5 worm cellular contexts compared by ENCODE assay signal in the genomic region with DNA sequence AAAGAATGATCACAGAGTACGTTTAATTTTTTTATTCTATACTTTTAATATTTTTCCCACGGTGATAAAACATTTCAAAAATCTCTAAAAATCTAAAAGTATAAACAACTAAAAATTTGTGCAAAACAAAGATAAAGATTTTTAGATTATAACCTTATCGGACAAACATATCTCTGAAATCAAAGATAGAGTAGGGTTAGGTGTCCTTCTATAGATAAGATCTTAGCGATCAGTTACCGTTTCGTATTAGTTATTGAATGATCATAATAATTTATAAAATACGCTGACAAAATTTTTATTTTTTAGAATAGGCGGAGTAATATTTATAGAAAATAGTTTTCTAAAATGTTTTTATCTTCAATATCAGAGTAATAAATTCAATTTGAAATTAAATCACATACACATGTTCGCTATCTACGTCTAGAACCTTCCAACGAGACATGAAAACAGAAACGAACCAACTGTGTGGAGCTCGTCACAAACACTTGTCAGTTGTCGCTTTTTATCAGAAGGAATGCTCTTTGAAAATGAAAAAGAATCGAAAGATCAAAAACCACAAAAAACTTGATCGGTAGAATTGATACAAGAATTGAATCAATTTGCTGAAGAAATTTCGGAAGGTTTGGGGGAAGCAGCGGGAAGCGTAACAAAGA.
TF ChIP-seq lines count a peak whose summit lies in the region.

No protein-coding gene starts in this region.

TF ChIP-seq in whole organism, L1 larva, 84 proteins besides CTCF, POLR2A, EP300 and RAD21 (continued from another document and continues in another):
- TF ChIP-seq nhr-85 (tag; lab: Kevin White, UChicago) (peak; percentile 96), sptf-1 (tag; optimal IDR thresholded peaks at IDR 0.05; lab: Kevin White, UChicago) (no peak), ama-1 (optimal IDR thresholded peaks at IDR 0.05; lab: Kevin White, UChicago) (no peak), fkh-4 (tag; optimal IDR thresholded peaks at IDR 0.05; lab: Kevin White, UChicago; ENCODE audit: borderline replicate concordance) (no peak), ets-5 (GFP tag; IDR thresholded peaks at IDR 0.05; lab: Robert Waterston, UW) (no peak), fkh-10 (GFP tag; optimal IDR thresholded peaks at IDR 0.05; lab: Kevin White, UChicago) (no peak), egl-27 (tag; optimal IDR thresholded peaks at IDR 0.05; lab: Kevin White, UChicago) (no peak), irx-1 (tag; optimal IDR thresholded peaks at IDR 0.05; lab: Kevin White, UChicago) (no peak), lin-14 (GFP tag; optimal IDR thresholded peaks at IDR 0.05; lab: Kevin White, UChicago) (peak; percentile 59), fkh-8 (tag; optimal IDR thresholded peaks at IDR 0.05; lab: Kevin White, UChicago) (no peak), mep-1 (tag; optimal IDR thresholded peaks at IDR 0.05; lab: Kevin White, UChicago) (peak; percentile 34), efl-3 (GFP tag; optimal IDR thresholded peaks at IDR 0.05; lab: Kevin White, UChicago) (peak; percentile 65), mab-9 (GFP tag; IDR thresholded peaks at IDR 0.05; lab: Robert Waterston, UW) (no peak), ceh-82 (tag; optimal IDR thresholded peaks at IDR 0.05; lab: Kevin White, UChicago) (no peak), nhr-20 (tag; optimal IDR thresholded peaks at IDR 0.05; lab: Kevin White, UChicago) (peak; percentile 46), unc-130 (tag; optimal IDR thresholded peaks at IDR 0.05; lab: Kevin White, UChicago) (no peak), elt-2 (tag; optimal IDR thresholded peaks at IDR 0.05; lab: Kevin White, UChicago) (peak; percentile 2), hpl-2 (GFP tag; optimal IDR thresholded peaks at IDR 0.05; lab: Kevin White, UChicago) (no peak), lin-39 (tag; optimal IDR thresholded peaks at IDR 0.05; lab: Kevin White, UChicago) (no peak), rnt-1 (tag; optimal IDR thresholded peaks at IDR 0.05; lab: Kevin White, UChicago) (peak; percentile 75), lin-15B (tag; optimal IDR thresholded peaks at IDR 0.05; lab: Kevin White, UChicago) (no peak), nhr-47 (tag; optimal IDR thresholded peaks at IDR 0.05; lab: Kevin White, UChicago) (no peak), alr-1 (tag; optimal IDR thresholded peaks at IDR 0.05; lab: Kevin White, UChicago; ENCODE audit: borderline replicate concordance) (no peak), nhr-76 (tag; optimal IDR thresholded peaks at IDR 0.05; lab: Kevin White, UChicago) (no peak), swsn-7 (tag; optimal IDR thresholded peaks at IDR 0.05; lab: Kevin White, UChicago) (no peak), ces-1 (GFP tag; optimal IDR thresholded peaks at IDR 0.05; lab: Kevin White, UChicago) (no peak)

TF ChIP-seq in whole organism, L2 larva, 48 proteins besides CTCF, POLR2A, EP300 and RAD21 (continued from another document):
- peak in 1 of 2 experiments; percentile 40 for TF ChIP-seq lsy-2 (tag; optimal IDR thresholded peaks at IDR 0.05; lab: Kevin White, UChicago)
- peak; percentile 6 for TF ChIP-seq lin-13 (GFP tag; optimal IDR thresholded peaks at IDR 0.05; lab: Kevin White, UChicago)
- no peak for TF ChIP-seq mab-5 (tag; optimal IDR thresholded peaks at IDR 0.05; lab: Kevin White, UChicago)
- TF ChIP-seq nhr-23 (tag; optimal IDR thresholded peaks at IDR 0.05; lab: Kevin White, UChicago): peak; percentile 89
- TF ChIP-seq zag-1 (tag; optimal IDR thresholded peaks at IDR 0.05; lab: Kevin White, UChicago): no peak
- TF ChIP-seq nhr-129 (tag; optimal IDR thresholded peaks at IDR 0.05; lab: Kevin White, UChicago): peak; percentile 46
- peak; percentile 62 for TF ChIP-seq nhr-25 (tag; optimal IDR thresholded peaks at IDR 0.05; lab: Kevin White, UChicago)
- TF ChIP-seq sma-3 (GFP tag; optimal IDR thresholded peaks at IDR 0.05; lab: Kevin White, UChicago): no peak
- TF ChIP-seq lin-11 (tag; optimal IDR thresholded peaks at IDR 0.05; lab: Kevin White, UChicago): no peak
- TF ChIP-seq F13H6.1 (tag; optimal IDR thresholded peaks at IDR 0.05; lab: Kevin White, UChicago): peak; percentile 55
- peak; percentile 39 for TF ChIP-seq sma-9 (GFP tag; optimal IDR thresholded peaks at IDR 0.05; lab: Kevin White, UChicago)
- no peak for TF ChIP-seq sma-9 (tag; optimal IDR thresholded peaks at IDR 0.05; lab: Kevin White, UChicago)

TF ChIP-seq in whole organism, L3 larva, 47 proteins besides CTCF, POLR2A, EP300 and RAD21 (continued from another document):
- TF ChIP-seq elt-1 (tag; optimal IDR thresholded peaks at IDR 0.05; lab: Kevin White, UChicago) (peak; percentile 100), lin-39 (tag; optimal IDR thresholded peaks at IDR 0.05; lab: Kevin White, UChicago) (no peak), nhr-11 (tag; optimal IDR thresholded peaks at IDR 0.05; lab: Kevin White, UChicago) (peak; percentile 18), nhr-23 (tag; optimal IDR thresholded peaks at IDR 0.05; lab: Kevin White, UChicago) (peak; percentile 48)

TF ChIP-seq in whole organism, L4 larva, 104 proteins besides CTCF, POLR2A, EP300 and RAD21 (continued from another document and continues in another):
- TF ChIP-seq mdt-29 (GFP tag; IDR thresholded peaks at IDR 0.05; lab: Robert Waterston, UW) (0 out of 2 replicates have a peak, but pooled peaks have one; percentile 38), skn-1 (tag; optimal IDR thresholded peaks at IDR 0.05; lab: Kevin White, UChicago) (no peak), hif-1 (tag; optimal IDR thresholded peaks at IDR 0.05; lab: Kevin White, UChicago) (peak in 1 of 2 experiments; percentile 19), pqm-1 (tag; optimal IDR thresholded peaks at IDR 0.05; lab: Kevin White, UChicago) (no peak), rbr-2 (tag; optimal IDR thresholded peaks at IDR 0.05; lab: Kevin White, UChicago) (no peak), attf-4 (tag; optimal IDR thresholded peaks at IDR 0.05; lab: Kevin White, UChicago) (no peak), hlh-11 (tag; optimal IDR thresholded peaks at IDR 0.05; lab: Kevin White, UChicago) (peak; percentile 79), lin-1 (GFP tag; IDR thresholded peaks at IDR 0.05; lab: Robert Waterston, UW) (no peak), T20F7.1 (GFP tag; optimal IDR thresholded peaks at IDR 0.05; lab: Kevin White, UChicago) (no peak), mes-2 (tag; optimal IDR thresholded peaks at IDR 0.05; lab: Kevin White, UChicago; ENCODE audit: poor library complexity, severe bottlenecking) (no peak), ceh-44 (GFP tag; IDR thresholded peaks at IDR 0.05; lab: Robert Waterston, UW) (no peak), spr-1 (tag; optimal IDR thresholded peaks at IDR 0.05; lab: Kevin White, UChicago) (no peak), vab-7 (GFP tag; IDR thresholded peaks at IDR 0.05; lab: Robert Waterston, UW) (no peak), unc-62 (GFP tag; optimal IDR thresholded peaks at IDR 0.05 in 1 of 2; lab: Kevin White, UChicago) (no peak), unc-62 (tag; optimal IDR thresholded peaks at IDR 0.05; lab: Kevin White, UChicago) (no peak), aly-2 (tag; optimal IDR thresholded peaks at IDR 0.05; lab: Kevin White, UChicago) (no peak), D1046.2 (GFP tag; IDR thresholded peaks at IDR 0.05; lab: Robert Waterston, UW) (no peak), Y75B8A.6 (GFP tag; IDR thresholded peaks at IDR 0.05; lab: Robert Waterston, UW) (no peak), tra-1 (GFP tag; IDR thresholded peaks at IDR 0.05; lab: Robert Waterston, UW) (no peak), mxl-3 (GFP tag; optimal IDR thresholded peaks at IDR 0.05; lab: Kevin White, UChicago) (no peak), ceh-32 (tag; optimal IDR thresholded peaks at IDR 0.05; lab: Kevin White, UChicago; ENCODE audit: poor library complexity) (no peak), dpl-1 (GFP tag; optimal IDR thresholded peaks at IDR 0.05; lab: Kevin White, UChicago) (no peak), lsy-2 (tag; optimal IDR thresholded peaks at IDR 0.05; lab: Kevin White, UChicago) (peak in 1 of 2 experiments; percentile 54), egl-43 (GFP tag; IDR thresholded peaks at IDR 0.05; lab: Robert Waterston, UW) (no peak), unc-130 (GFP tag; optimal IDR thresholded peaks at IDR 0.05; lab: Kevin White, UChicago) (no peak), Y105C5A.15 (GFP tag; IDR thresholded peaks at IDR 0.05; lab: Robert Waterston, UW) (no peak), lim-7 (GFP tag; IDR thresholded peaks at IDR 0.05; lab: Robert Waterston, UW) (no peak), hlh-30 (tag; optimal IDR thresholded peaks at IDR 0.05; lab: Kevin White, UChicago; ENCODE audit: insufficient read depth) (peak; percentile 40), lin-39 (tag; optimal IDR thresholded peaks at IDR 0.05; lab: Kevin White, UChicago) (no peak), F37D6.2 (tag; optimal IDR thresholded peaks at IDR 0.05; lab: Kevin White, UChicago) (no peak), nhr-10 (tag; optimal IDR thresholded peaks at IDR 0.05; lab: Kevin White, UChicago) (no peak), F10B5.3 (tag; optimal IDR thresholded peaks at IDR 0.05; lab: Kevin White, UChicago) (no peak), snpc-4 (tag; optimal IDR thresholded peaks at IDR 0.05; lab: Kevin White, UChicago) (no peak), nhr-111 (GFP tag; optimal IDR thresholded peaks at IDR 0.05; lab: Kevin White, UChicago) (no peak), daf-16 (GFP tag; optimal IDR thresholded peaks at IDR 0.05; lab: Kevin White, UChicago) (peak in 1 of 2 experiments; percentile 91), daf-16 (tag; optimal IDR thresholded peaks at IDR 0.05; lab: Kevin White, UChicago) (peak; percentile 87), ztf-11 (tag; optimal IDR thresholded peaks at IDR 0.05; lab: Kevin White, UChicago) (no peak), F26F4.8 (GFP tag; conservative IDR thresholded peaks at IDR 0.05; lab: Robert Waterston, UW) (no peak), tag-97 (GFP tag; IDR thresholded peaks at IDR 0.05; lab: Robert Waterston, UW) (no peak), ces-1 (GFP tag; optimal IDR thresholded peaks at IDR 0.05; lab: Kevin White, UChicago) (no peak), dmd-8 (GFP tag; IDR thresholded peaks at IDR 0.05; lab: Robert Waterston, UW) (no peak), arid-1 (GFP tag; conservative IDR thresholded peaks at IDR 0.05; lab: Robert Waterston, UW) (no peak), php-3 (GFP tag; IDR thresholded peaks at IDR 0.05; lab: Robert Waterston, UW) (0 out of 2 replicates have a peak, but pooled peaks have one; percentile 44), lin-15B (tag; optimal IDR thresholded peaks at IDR 0.05; lab: Kevin White, UChicago) (no peak), ztf-7 (tag; optimal IDR thresholded peaks at IDR 0.05; lab: Kevin White, UChicago) (no peak)

TF ChIP-seq in whole organism, late embryonic, 69 proteins besides CTCF, POLR2A, EP300 and RAD21 (continued from another document):
- no peak for TF ChIP-seq hlh-30 (tag; optimal IDR thresholded peaks at IDR 0.05; lab: Kevin White, UChicago; ENCODE audit: insufficient read depth)
TF ChIP-seq in whole organism, late embryonic: peak in this region for 4.
